Worm (Caenorhabditis elegans): Measurements from ENCODE around the gene mrpl-36.

mrpl-36 gene

DNA sequence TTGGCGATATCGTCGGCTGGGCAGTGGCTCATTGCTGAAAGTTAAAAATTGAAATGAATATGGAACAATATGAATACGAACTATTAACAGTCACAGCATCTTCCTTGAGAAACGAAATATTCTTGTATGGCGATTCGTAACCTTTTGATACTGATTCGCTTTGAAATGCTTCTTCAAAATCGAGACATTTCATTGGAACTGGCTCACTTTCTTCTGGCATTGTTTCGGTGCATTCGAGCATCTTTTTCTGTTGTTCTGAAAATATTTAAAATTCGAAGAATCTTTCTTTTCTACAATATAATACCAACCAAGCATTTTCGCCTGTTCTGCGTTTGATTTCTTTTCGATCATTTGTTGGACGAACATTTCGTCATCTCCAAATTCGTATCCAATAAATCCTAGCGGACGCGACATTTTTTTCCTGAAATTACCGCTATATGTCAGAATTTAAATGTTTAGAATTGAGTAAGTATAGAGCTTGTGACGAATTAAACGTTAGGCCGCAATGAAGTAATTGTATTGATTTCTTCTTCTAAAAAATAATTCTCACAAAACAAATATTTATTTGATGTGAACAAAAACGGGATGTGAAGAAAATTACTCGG, 23.5 kb downstream of the mrpl-36 start, which contains the start of gene lin-52 (continued):
- TF ChIP-seq rnt-1 (tag; optimal IDR thresholded peaks at IDR 0.05): no peak
- TF ChIP-seq hpl-2 (GFP tag; optimal IDR thresholded peaks at IDR 0.05): no peak
- peak; percentile 11 for TF ChIP-seq elt-2 (tag; optimal IDR thresholded peaks at IDR 0.05)
- no peak for TF ChIP-seq hlh-17 (GFP tag; optimal IDR thresholded peaks at IDR 0.05; ENCODE audit: borderline replicate concordance)
- peak; percentile 81 for TF ChIP-seq nhr-85 (tag)
- no peak for TF ChIP-seq unc-98 (GFP tag; IDR thresholded peaks at IDR 0.05)
- no peak for TF ChIP-seq fkh-8 (tag; optimal IDR thresholded peaks at IDR 0.05)
- TF ChIP-seq nhr-47 (tag; optimal IDR thresholded peaks at IDR 0.05): peak; percentile 38
- no peak for TF ChIP-seq ceh-88 (GFP tag; IDR thresholded peaks at IDR 0.05)
- TF ChIP-seq mef-2 (tag; optimal IDR thresholded peaks at IDR 0.05): no peak
- no peak for TF ChIP-seq ceh-63 (GFP tag; optimal IDR thresholded peaks at IDR 0.05)
- peak; percentile 61 for TF ChIP-seq nhr-71 (tag; optimal IDR thresholded peaks at IDR 0.05)
- no peak for TF ChIP-seq lir-3 (tag; optimal IDR thresholded peaks at IDR 0.05; ENCODE audit: poor library complexity)

DNA sequence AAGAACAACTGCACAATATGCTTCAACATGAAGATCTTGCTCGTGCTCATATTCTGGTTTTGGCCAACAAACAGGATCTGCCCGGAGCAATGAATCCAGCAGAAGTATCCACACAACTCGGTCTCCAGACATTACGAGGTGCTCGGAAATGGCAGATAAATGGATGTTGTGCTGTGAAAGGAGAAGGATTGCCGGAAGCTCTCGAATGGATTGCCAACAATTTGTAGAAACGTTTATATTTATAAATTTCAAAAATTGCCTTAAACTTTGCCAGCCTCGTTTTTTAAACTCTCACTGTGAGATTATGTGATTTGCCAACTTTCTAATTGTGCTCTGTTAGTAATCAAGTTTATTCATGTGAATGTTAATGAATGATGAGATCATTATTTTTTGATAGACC, 24.2 kb downstream of the mrpl-36 start:
- TF ChIP-seq ama-1 (optimal IDR thresholded peaks at IDR 0.05) (no peak), nhr-85 (tag) (peak; percentile 51), isw-1 (GFP tag; IDR thresholded peaks at IDR 0.05) (no peak), sup-37 (GFP tag; optimal IDR thresholded peaks at IDR 0.05) (no peak), nhr-71 (tag; optimal IDR thresholded peaks at IDR 0.05) (no peak), lin-13 (GFP tag; optimal IDR thresholded peaks at IDR 0.05) (no peak), tbx-2 (tag; optimal IDR thresholded peaks at IDR 0.05) (no peak), C34B4.2 (tag; optimal IDR thresholded peaks at IDR 0.05) (no peak)

DNA sequence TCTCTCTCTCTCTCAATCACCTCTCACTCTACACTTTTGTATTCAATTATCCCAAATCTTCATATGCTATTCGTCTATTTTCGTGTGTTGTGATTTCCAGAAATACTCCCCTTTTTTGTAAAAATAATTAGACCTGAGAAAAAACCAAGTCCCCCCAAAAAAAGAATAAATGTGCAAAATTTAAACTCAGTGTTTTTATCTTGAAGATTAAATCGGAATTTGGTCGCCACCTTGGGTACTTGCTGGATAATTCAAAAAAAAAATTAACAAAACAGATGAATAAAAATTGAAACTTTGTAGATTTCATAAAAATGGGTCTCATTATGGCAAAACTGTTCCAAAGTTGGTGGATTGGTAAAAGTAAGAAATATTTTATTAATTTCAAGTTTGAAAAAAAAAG, 25.0 kb downstream of the mrpl-36 start, which contains the start of gene arl-5:
arl-5 (plus strand) TSS at position 301 of the 400 bp plus-strand sequence.
- TF ChIP-seq sptf-1 (tag; optimal IDR thresholded peaks at IDR 0.05) (no peak), nhr-20 (tag; optimal IDR thresholded peaks at IDR 0.05) (no peak), blmp-1 (tag; optimal IDR thresholded peaks at IDR 0.05) (no peak), xbp-1 (tag; optimal IDR thresholded peaks at IDR 0.05) (no peak), ceh-63 (GFP tag; optimal IDR thresholded peaks at IDR 0.05) (no peak)

DNA sequence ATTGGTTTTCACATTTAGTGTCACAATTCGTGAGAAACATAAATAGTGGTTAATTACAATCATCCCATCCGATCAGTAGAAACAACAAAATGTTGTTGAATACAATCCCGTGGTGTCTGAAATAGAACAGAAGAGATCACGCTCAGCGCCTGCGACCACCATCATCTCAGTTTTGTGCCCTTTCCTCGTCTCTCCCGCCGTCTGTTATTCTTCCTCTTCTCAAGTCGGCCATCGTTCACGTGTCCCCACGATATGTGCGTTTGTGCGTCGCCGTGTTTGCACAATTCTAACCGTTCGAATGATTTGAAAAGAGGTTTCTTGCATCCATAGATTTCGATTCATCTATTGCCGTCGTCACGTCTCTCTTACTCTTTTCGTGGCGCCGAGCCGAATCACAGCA, 29.2 kb downstream of the mrpl-36 start, which contains the start of gene panl-3:
panl-3 (plus strand) TSS at position 294 of the 400 bp plus-strand sequence.
- TF ChIP-seq unc-62 (GFP tag; optimal IDR thresholded peaks at IDR 0.05) (no peak), aha-1 (tag; optimal IDR thresholded peaks at IDR 0.05) (no peak), lin-13 (GFP tag; optimal IDR thresholded peaks at IDR 0.05) (peak; percentile 39), xbp-1 (tag; optimal IDR thresholded peaks at IDR 0.05) (peak; percentile 69), zag-1 (tag; optimal IDR thresholded peaks at IDR 0.05) (no peak), skn-1 (tag; optimal IDR thresholded peaks at IDR 0.05) (peak; percentile 30), zip-4 (GFP tag; optimal IDR thresholded peaks at IDR 0.05) (no peak), sox-4 (tag; optimal IDR thresholded peaks at IDR 0.05) (no peak), unc-130 (tag; optimal IDR thresholded peaks at IDR 0.05) (peak; percentile 94), fkh-4 (tag; optimal IDR thresholded peaks at IDR 0.05; ENCODE audit: borderline replicate concordance) (no peak), nhr-71 (tag; optimal IDR thresholded peaks at IDR 0.05) (peak; percentile 81), grh-1 (GFP tag; IDR thresholded peaks at IDR 0.05) (no peak), ceh-88 (GFP tag; IDR thresholded peaks at IDR 0.05) (no peak), sup-37 (GFP tag; optimal IDR thresholded peaks at IDR 0.05) (no peak), dsc-1 (tag; optimal IDR thresholded peaks at IDR 0.05) (peak; percentile 28), mdl-1 (tag; optimal IDR thresholded peaks at IDR 0.05) (peak in 1 of 2 experiments; percentile 95), nhr-237 (tag; optimal IDR thresholded peaks at IDR 0.05) (no peak), nhr-20 (tag; optimal IDR thresholded peaks at IDR 0.05) (peak; percentile 80), rnt-1 (tag; optimal IDR thresholded peaks at IDR 0.05) (peak; percentile 82), lsy-2 (tag; optimal IDR thresholded peaks at IDR 0.05) (peak; percentile 73 to 80), sptf-1 (tag; optimal IDR thresholded peaks at IDR 0.05) (no peak), snpc-4 (tag; optimal IDR thresholded peaks at IDR 0.05) (peak; percentile 18), nhr-77 (tag; optimal IDR thresholded peaks at IDR 0.05) (no peak), efl-1 (optimal IDR thresholded peaks at IDR 0.05) (peak; percentile 60 to 69), efl-1 (GFP tag; optimal IDR thresholded peaks at IDR 0.05 in 1 of 2) (peak; percentile 71 to 96), mab-9 (GFP tag; IDR thresholded peaks at IDR 0.05) (peak; percentile 73), C16A3.4 (tag; optimal IDR thresholded peaks at IDR 0.05) (peak; percentile 79), mef-2 (tag; optimal IDR thresholded peaks at IDR 0.05) (no peak), snu-23 (GFP tag; optimal IDR thresholded peaks at IDR 0.05) (peak; percentile 83), nhr-19 (GFP tag; conservative IDR thresholded peaks at IDR 0.05) (peak; percentile 55), elt-2 (tag; optimal IDR thresholded peaks at IDR 0.05) (peak; percentile 10), tlp-1 (tag; optimal IDR thresholded peaks at IDR 0.05) (no peak), hpl-2 (GFP tag; optimal IDR thresholded peaks at IDR 0.05) (no peak), lin-14 (GFP tag; optimal IDR thresholded peaks at IDR 0.05) (peak; percentile 91)
